Worm (Caenorhabditis elegans): ENCODE measurements around the gene nhr-57.

DNA sequence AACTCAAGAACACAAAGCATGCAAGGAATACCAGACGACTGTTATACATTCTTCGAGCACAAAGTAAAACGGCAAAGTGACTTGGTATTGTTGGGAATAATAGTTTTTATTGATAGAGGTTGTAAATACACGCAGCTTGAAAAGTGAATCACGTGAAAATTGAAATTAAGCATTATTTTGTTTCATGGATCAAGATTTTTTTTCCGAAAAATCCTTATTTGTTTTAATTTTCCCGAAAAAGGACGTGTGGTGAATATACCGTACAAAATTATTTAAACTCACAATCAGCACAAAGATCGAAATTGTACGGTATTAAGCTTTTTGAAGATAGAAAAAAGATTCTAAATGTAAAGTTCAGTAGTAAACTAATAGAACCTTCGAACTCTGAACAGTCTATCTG lies 21.8 kb upstream of the nhr-57 start, which contains the start of gene clc-18:
- TF ChIP-seq nhr-237 (tag; optimal IDR thresholded peaks at IDR 0.05) (no peak), M03D4.4 (tag; optimal IDR thresholded peaks at IDR 0.05) (no peak), unc-62 (GFP tag; optimal IDR thresholded peaks at IDR 0.05) (no peak), snpc-4 (tag; optimal IDR thresholded peaks at IDR 0.05) (no peak), ztf-11 (tag; optimal IDR thresholded peaks at IDR 0.05) (no peak), nhr-12 (tag; optimal IDR thresholded peaks at IDR 0.05) (no peak), ceh-43 (GFP tag; optimal IDR thresholded peaks at IDR 0.05) (no peak), mep-1 (tag; optimal IDR thresholded peaks at IDR 0.05) (no peak), lin-13 (tag; optimal IDR thresholded peaks at IDR 0.05) (no peak), elt-1 (tag; optimal IDR thresholded peaks at IDR 0.05; ENCODE audit: borderline replicate concordance, insufficient read depth) (no peak)

Measured in whole organism, mixed stage, embryonic.